Worm (Caenorhabditis elegans) whole organism, mixed stage, embryonic: Measurements from ENCODE around the gene Y38E10A.24.

Experiments
- M03D4.4 ChIP-seq: sonication (generic microtip); optimal IDR thresholded peaks from 2 replicates; lab custom pipeline; 2017; ENCODE audit warnings: mild to moderate bottlenecking, missing genetic modification characterization, missing compliant biosample characterization
- bed-3 ChIP-seq: fragments of 200-800 bp; sonication (Bioruptor generic); optimal IDR thresholded peaks from 3 replicates; lab custom pipeline; 2018; ENCODE audit warnings: mild to moderate bottlenecking, missing genetic modification characterization, moderate library complexity, missing compliant biosample characterization
- blmp-1 ChIP-seq: fragments of 150-350 bp; optimal IDR thresholded peaks from 2 replicates; lab custom pipeline; 2014; ENCODE audit warnings: missing biosample characterization, missing genetic modification characterization
- ceh-39 ChIP-seq: fragments of 150-350 bp; optimal IDR thresholded peaks from 2 replicates; lab custom pipeline; 2014; ENCODE audit warnings: missing biosample characterization, missing genetic modification characterization
- ceh-43 ChIP-seq: fragments of 200-800 bp; sonication (Bioruptor generic); optimal IDR thresholded peaks from 2 replicates; lab custom pipeline; 2018; ENCODE audit warnings: mild to moderate bottlenecking, missing genetic modification characterization, moderate library complexity, missing compliant biosample characterization
- ces-1 ChIP-seq: fragments of 150-350 bp; optimal IDR thresholded peaks from 2 replicates; lab custom pipeline; 2014; ENCODE audit warnings: missing biosample characterization, missing genetic modification reagents, missing genetic modification characterization
- cnd-1 ChIP-seq: fragments of 200-800 bp; sonication (Bioruptor generic); optimal IDR thresholded peaks from 2 replicates; lab custom pipeline; 2018; ENCODE audit warnings: mild to moderate bottlenecking, missing genetic modification characterization, missing compliant biosample characterization
- elt-1 ChIP-seq: sonication (generic microtip); optimal IDR thresholded peaks from 2 replicates; lab custom pipeline; 2017; ENCODE audit warnings: missing genetic modification characterization, mild to moderate bottlenecking, missing compliant biosample characterization, antibody characterized with exemption, moderate library complexity, borderline replicate concordance; ENCODE audit not compliant: insufficient read depth
- elt-3 ChIP-seq: fragments of 150-350 bp; optimal IDR thresholded peaks from 2 replicates; lab custom pipeline; 2014; ENCODE audit warnings: missing biosample characterization, missing genetic modification characterization
- flh-1 ChIP-seq: fragments of 200-800 bp; sonication (Bioruptor generic); optimal IDR thresholded peaks from 2 replicates; lab custom pipeline; 2018; ENCODE audit warnings: mild to moderate bottlenecking, missing genetic modification characterization, moderate library complexity, missing compliant biosample characterization
- ham-2 ChIP-seq: fragments of 200-800 bp; sonication (Bioruptor generic); optimal IDR thresholded peaks from 2 replicates; lab custom pipeline; 2018; ENCODE audit warnings: mild to moderate bottlenecking, missing genetic modification characterization, missing compliant biosample characterization
- hlh-1 ChIP-seq: fragments of 150-350 bp; optimal IDR thresholded peaks from 2 replicates; lab custom pipeline; 2014; ENCODE audit warnings: missing biosample characterization, missing genetic modification reagents, missing genetic modification characterization
- lin-13 ChIP-seq: fragments of 150-350 bp; optimal IDR thresholded peaks from 2 replicates; lab custom pipeline; 2014; ENCODE audit warnings: missing biosample characterization, missing genetic modification characterization
- lin-32 ChIP-seq: fragments of 200-800 bp; sonication (Bioruptor generic); optimal IDR thresholded peaks from 2 replicates; lab custom pipeline; 2018; ENCODE audit warnings: mild to moderate bottlenecking, missing genetic modification characterization, missing compliant biosample characterization
- mab-5 ChIP-seq: fragments of 150-350 bp; optimal IDR thresholded peaks from 2 replicates; lab custom pipeline; 2014; ENCODE audit warnings: missing biosample characterization, missing genetic modification characterization
- mep-1 ChIP-seq: fragments of 150-350 bp; optimal IDR thresholded peaks from 2 replicates; lab custom pipeline; 2017; ENCODE audit warnings: missing biosample characterization, missing genetic modification reagents, missing genetic modification characterization, inconsistent platforms
- mls-2 ChIP-seq: sonication (generic microtip); optimal IDR thresholded peaks from 2 replicates; lab custom pipeline; 2016; ENCODE audit warnings: mild to moderate bottlenecking, missing genetic modification characterization, moderate library complexity, missing compliant biosample characterization
- nhr-12 ChIP-seq: fragments of 150-350 bp; optimal IDR thresholded peaks from 2 replicates; lab custom pipeline; 2014; ENCODE audit warnings: missing biosample characterization, missing genetic modification characterization
- nhr-2 ChIP-seq: fragments of 150-350 bp; optimal IDR thresholded peaks from 2 replicates; lab custom pipeline; 2014; ENCODE audit warnings: missing biosample characterization, missing genetic modification characterization
- nhr-28 ChIP-seq: fragments of 150-350 bp; optimal IDR thresholded peaks from 2 replicates; lab custom pipeline; 2014; ENCODE audit warnings: missing biosample characterization, missing genetic modification characterization
- nhr-76 ChIP-seq: sonication (generic microtip); optimal IDR thresholded peaks from 2 replicates; lab custom pipeline; 2017; ENCODE audit warnings: missing biosample characterization, missing genetic modification characterization
- pha-4 ChIP-seq: fragments of 150-350 bp; optimal IDR thresholded peaks from 2 replicates; lab custom pipeline; 2018; ENCODE audit warnings: missing biosample characterization, missing genetic modification reagents, missing genetic modification characterization
- sem-2 ChIP-seq: fragments of 200-800 bp; sonication (Bioruptor generic); optimal IDR thresholded peaks from 2 replicates; lab custom pipeline; 2018; ENCODE audit warnings: mild to moderate bottlenecking, missing genetic modification characterization, missing compliant biosample characterization
- snpc-4 ChIP-seq: fragments of 150-350 bp; optimal IDR thresholded peaks from 2 replicates; lab custom pipeline; 2014; ENCODE audit warnings: missing biosample characterization, missing genetic modification characterization
- sptf-1 ChIP-seq: sonication (generic microtip); optimal IDR thresholded peaks from 2 replicates; lab custom pipeline; 2017; ENCODE audit warnings: mild to moderate bottlenecking, missing genetic modification characterization, moderate library complexity, missing compliant biosample characterization
- tbx-8 ChIP-seq: fragments of 200-800 bp; sonication (Bioruptor generic); optimal IDR thresholded peaks from 2 replicates; lab custom pipeline; 2018; ENCODE audit warnings: mild to moderate bottlenecking, missing genetic modification characterization, moderate library complexity, missing compliant biosample characterization
- unc-39 ChIP-seq: fragments of 150-350 bp; optimal IDR thresholded peaks from 2 replicates; lab custom pipeline; 2014; ENCODE audit warnings: missing biosample characterization, missing genetic modification characterization
- unc-62 ChIP-seq: fragments of 150-350 bp; optimal IDR thresholded peaks from 2 replicates; lab custom pipeline; 2014; ENCODE audit warnings: missing biosample characterization, missing genetic modification reagents, missing genetic modification characterization
- zip-8 ChIP-seq: fragments of 150-350 bp; optimal IDR thresholded peaks from 2 replicates; lab custom pipeline; 2014; ENCODE audit warnings: missing biosample characterization, missing genetic modification characterization
- ztf-11 ChIP-seq: fragments of 150-350 bp; optimal IDR thresholded peaks from 2 replicates; lab custom pipeline; 2014; ENCODE audit warnings: missing biosample characterization, missing genetic modification characterization

Y38E10A.24 gene

DNA sequence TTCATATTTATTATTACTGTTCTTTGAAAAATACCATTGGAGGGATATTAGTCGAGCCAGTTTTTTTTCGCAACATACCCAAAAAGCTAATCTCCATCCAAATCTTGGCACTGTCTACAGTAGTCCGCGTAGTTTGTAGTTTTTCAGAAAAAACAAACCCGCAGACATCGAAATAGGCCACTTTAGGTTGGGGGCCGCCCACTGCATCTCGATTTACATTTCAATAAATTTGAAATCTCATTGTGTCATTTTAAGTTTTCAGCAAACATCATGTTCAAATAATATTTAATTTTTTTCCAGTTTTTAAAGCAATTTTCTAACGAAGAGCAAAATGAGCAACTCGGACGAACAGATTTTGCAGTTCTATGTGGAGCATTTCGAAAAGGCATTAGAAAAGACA is 38.5 kb upstream of the Y38E10A.24 start, which contains the start of gene nhr-235:
nhr-235 (plus strand) TSS at position 301 of the 400 bp plus-strand sequence.
- TF ChIP-seq ceh-43 (GFP tag; lab: Kevin White, UChicago), result no peak
- TF ChIP-seq mep-1 (tag; lab: Kevin White, UChicago), result no peak
- TF ChIP-seq snpc-4 (tag; lab: Kevin White, UChicago), result no peak
- no peak for TF ChIP-seq flh-1 (GFP tag; lab: Kevin White, UChicago)
- TF ChIP-seq cnd-1 (tag; lab: Kevin White, UChicago), result no peak
- TF ChIP-seq unc-62, result no peak
- no peak for TF ChIP-seq ces-1
- no peak for TF ChIP-seq ceh-39
- no peak for TF ChIP-seq pha-4 (tag; lab: Kevin White, UChicago)
- TF ChIP-seq ham-2 (GFP tag; lab: Kevin White, UChicago), result no peak
- TF ChIP-seq zip-8, result no peak
- TF ChIP-seq, all 35 proteins: peak for 0

DNA sequence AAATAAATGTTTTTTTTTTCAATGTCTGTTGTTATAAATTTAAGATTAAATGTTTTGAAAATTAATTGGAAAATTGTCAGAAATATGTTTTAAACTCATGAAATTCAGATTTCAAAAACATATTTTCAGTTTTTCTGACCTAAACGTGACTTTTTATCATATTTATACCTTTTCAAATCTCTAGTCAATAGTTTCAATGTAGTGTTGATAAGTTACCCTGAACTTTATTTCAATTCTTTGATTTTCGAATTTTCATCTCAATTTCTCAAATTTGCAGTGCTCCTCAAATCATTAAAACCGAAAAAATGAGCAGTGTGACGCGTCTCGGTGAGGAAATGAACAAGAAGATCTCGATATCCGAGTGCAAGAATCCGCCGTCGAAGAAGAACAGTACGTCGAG is 24.4 kb upstream of the Y38E10A.24 start, which contains the start of gene rgs-4:
rgs-4 (plus strand) TSS at position 301 of the 400 bp plus-strand sequence.
- TF ChIP-seq unc-39 (tag; lab: Kevin White, UChicago), result no peak
- no peak for TF ChIP-seq nhr-76
- no peak for TF ChIP-seq flh-1 (GFP tag; lab: Kevin White, UChicago)
- no peak for TF ChIP-seq mls-2
- no peak for TF ChIP-seq pha-4 (tag; lab: Kevin White, UChicago)
- TF ChIP-seq nhr-2 (tag; lab: Kevin White, UChicago), result no peak

DNA sequence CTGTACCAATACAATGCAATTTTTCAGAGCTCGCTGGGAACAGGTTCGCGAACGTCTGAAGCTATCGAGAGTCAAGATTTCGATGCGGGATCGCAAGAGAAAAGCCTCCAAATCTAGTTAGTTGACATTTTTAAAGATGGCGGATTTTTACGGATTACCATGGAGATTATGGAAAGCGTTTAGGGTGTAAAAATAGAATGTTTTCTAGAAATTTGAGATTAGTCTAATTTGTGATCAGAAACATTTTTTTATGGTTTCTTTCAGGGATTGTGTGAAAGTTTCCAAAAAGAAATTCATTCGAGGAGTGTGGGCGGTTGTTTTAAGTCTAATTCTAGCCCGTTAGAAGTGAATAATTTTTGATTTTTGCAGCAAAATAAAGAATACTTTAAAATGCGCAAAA is 23.0 kb upstream of the Y38E10A.24 start:
- TF ChIP-seq sptf-1 (no peak), mep-1 (tag; lab: Kevin White, UChicago) (no peak), lin-32 (no peak), ces-1 (no peak), ztf-11 (no peak), elt-3 (no peak), pha-4 (tag; lab: Kevin White, UChicago) (no peak), flh-1 (GFP tag; lab: Kevin White, UChicago) (no peak), ceh-39 (no peak), mab-5 (no peak), zip-8 (no peak), unc-62 (no peak), unc-39 (tag; lab: Kevin White, UChicago) (no peak), nhr-28 (no peak), bed-3 (GFP tag; lab: Kevin White, UChicago) (no peak), nhr-2 (tag; lab: Kevin White, UChicago) (no peak), ceh-43 (GFP tag; lab: Kevin White, UChicago) (no peak)

ce11 chrII:12657620-12658019 is 21.2 kb upstream of the Y38E10A.24 start:
- TF ChIP-seq zip-8, result no peak
- no peak for TF ChIP-seq ham-2 (GFP tag; lab: Kevin White, UChicago)
- no peak for TF ChIP-seq nhr-12 (tag; lab: Kevin White, UChicago)
- no peak for TF ChIP-seq ztf-11
- TF ChIP-seq sem-2 (GFP tag; lab: Kevin White, UChicago), result no peak
- TF ChIP-seq ceh-43 (GFP tag; lab: Kevin White, UChicago), result no peak
- no peak for TF ChIP-seq elt-3
- TF ChIP-seq tbx-8 (GFP tag; lab: Kevin White, UChicago), result no peak
- no peak for TF ChIP-seq flh-1 (GFP tag; lab: Kevin White, UChicago)
- TF ChIP-seq snpc-4 (tag; lab: Kevin White, UChicago), result no peak
- TF ChIP-seq nhr-28, result no peak
- TF ChIP-seq lin-13 (tag; lab: Kevin White, UChicago), result no peak
- TF ChIP-seq mab-5, result no peak
- TF ChIP-seq unc-62, result no peak
- no peak for TF ChIP-seq ceh-39
- no peak for TF ChIP-seq hlh-1

DNA sequence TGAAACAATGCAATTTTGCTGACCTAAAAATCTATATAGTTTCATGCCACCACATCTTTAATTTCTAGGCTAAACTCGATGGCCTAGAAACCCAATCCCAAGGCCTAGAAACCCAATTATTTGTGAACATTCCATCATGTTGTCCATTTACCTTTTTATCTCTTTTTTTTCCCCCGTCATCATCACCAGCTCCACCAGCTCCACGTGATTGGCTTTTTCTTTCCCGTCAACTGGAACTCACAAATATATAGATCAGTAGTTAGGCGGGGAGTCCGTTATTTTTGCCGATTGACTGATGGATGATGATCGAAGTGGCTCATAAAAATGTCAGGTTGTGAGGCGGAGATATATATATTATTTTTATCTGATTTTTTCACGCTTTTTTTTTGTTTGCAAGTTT is 20.4 kb upstream of the Y38E10A.24 start:
- TF ChIP-seq nhr-28 (no peak), M03D4.4 (tag; lab: Kevin White, UChicago) (no peak), flh-1 (GFP tag; lab: Kevin White, UChicago) (no peak), lin-13 (tag; lab: Kevin White, UChicago) (no peak), sem-2 (GFP tag; lab: Kevin White, UChicago) (no peak)
- TF ChIP-seq, all 35 proteins: peak for 0

DNA sequence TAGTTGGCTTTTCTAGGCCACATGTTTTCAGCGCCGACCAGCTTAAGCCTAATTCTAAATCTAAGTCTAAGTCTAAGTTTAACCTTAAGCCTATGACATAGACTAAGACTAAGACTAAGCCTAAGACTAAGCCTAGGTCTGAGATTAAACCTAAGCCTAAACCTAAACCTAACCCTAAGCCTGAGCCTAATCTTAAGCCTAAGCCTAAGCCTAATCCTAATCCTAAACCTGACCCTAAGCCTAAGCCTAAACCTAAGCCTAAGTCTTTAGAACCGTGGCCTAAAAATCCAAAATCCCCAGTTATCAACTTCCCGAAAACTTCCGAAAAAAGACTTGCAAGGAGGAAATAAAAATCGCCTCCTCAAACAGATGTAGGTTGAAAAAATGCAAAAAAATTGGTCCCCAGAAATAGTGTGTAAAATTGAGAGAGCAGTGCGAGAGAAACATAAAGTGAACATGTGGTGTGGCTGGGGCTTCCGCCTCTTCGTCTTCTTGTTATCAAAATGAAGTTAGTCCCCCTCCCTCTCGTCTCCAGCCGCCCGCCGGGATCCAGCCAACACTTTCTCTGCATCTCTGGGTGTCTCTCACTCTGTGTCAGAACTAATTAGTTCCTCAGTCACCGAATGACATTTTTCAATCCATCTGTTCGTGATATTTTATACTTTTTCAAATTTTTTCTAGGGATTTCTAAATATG is 19.0 kb upstream of the Y38E10A.24 start:
- TF ChIP-seq cnd-1 (tag; lab: Kevin White, UChicago) (no peak), mls-2 (no peak), hlh-1 (peak; percentile 66), elt-1 (tag; lab: Kevin White, UChicago) (no peak), blmp-1 (tag; lab: Kevin White, UChicago) (no peak), sptf-1 (no peak), ces-1 (peak; percentile 36)
